Worm (Caenorhabditis elegans) whole organism, L4 larva: Measurements from ENCODE around the gene C34C12.9.

Experiments
- F10B5.3 ChIP-seq: sonication (generic microtip); optimal IDR thresholded peaks from 2 replicates; lab custom pipeline; 2016; ENCODE audit warnings: mild to moderate bottlenecking, missing genetic modification characterization, missing compliant biosample characterization
- F26F4.8 ChIP-seq: fragments of 200-800 bp; sonication (Bioruptor generic); conservative IDR thresholded peaks from 2 replicates; pipeline ENCODE4 v1.3.6; 2022; ENCODE audit warnings: missing genetic modification characterization, missing compliant biosample characterization
- F44E2.7 ChIP-seq: fragments of 200-800 bp; sonication (Bioruptor generic); IDR thresholded peaks from 2 replicates; pipeline ENCODE4 v2.1.2; 2022; ENCODE audit warnings: missing genetic modification characterization, missing compliant biosample characterization
- F49E8.2 ChIP-seq: sonication (generic microtip); optimal IDR thresholded peaks from 2 replicates; lab custom pipeline; 2016; ENCODE audit warnings: missing compliant biosample characterization, mild to moderate bottlenecking, missing genetic modification characterization, borderline replicate concordance
- T20F7.1 ChIP-seq: fragments of 200-800 bp; sonication (Bioruptor generic); optimal IDR thresholded peaks from 2 replicates; lab custom pipeline; 2018; ENCODE audit warnings: mild to moderate bottlenecking, missing genetic modification characterization, missing compliant biosample characterization
- Y5F2A.4 ChIP-seq: fragments of 200-800 bp; sonication (Bioruptor generic); optimal IDR thresholded peaks from 2 replicates; lab custom pipeline; 2018; ENCODE audit warnings: mild to moderate bottlenecking, missing genetic modification characterization, missing compliant biosample characterization
- aly-2 ChIP-seq: sonication (generic microtip); optimal IDR thresholded peaks from 2 replicates; lab custom pipeline; 2018; ENCODE audit warnings: missing biosample characterization, missing genetic modification characterization
- ama-1 ChIP-seq: fragments of 150-350 bp; optimal IDR thresholded peaks from 2 replicates; lab custom pipeline; 2014; ENCODE audit warnings: inconsistent platforms, mixed read lengths
- attf-4 ChIP-seq: sonication (generic microtip); optimal IDR thresholded peaks from 3 replicates; lab custom pipeline; 2017; ENCODE audit warnings: missing biosample characterization, missing genetic modification characterization
- ceh-20 ChIP-seq: fragments of 200-800 bp; sonication (Bioruptor generic); IDR thresholded peaks from 2 replicates; pipeline ENCODE4 v1.3.6; 2022; ENCODE audit warnings: missing genetic modification reagents, missing genetic modification characterization, missing compliant biosample characterization
- ceh-28 ChIP-seq: fragments of 150-350 bp; optimal IDR thresholded peaks from 2 replicates; lab custom pipeline; 2014; ENCODE audit warnings: missing biosample characterization, missing genetic modification reagents, missing genetic modification characterization
- ceh-44 ChIP-seq: fragments of 200-800 bp; sonication (Bioruptor generic); IDR thresholded peaks from 2 replicates; pipeline ENCODE4 v1.3.6; 2022; ENCODE audit warnings: missing genetic modification reagents, missing genetic modification characterization, missing compliant biosample characterization
- cey-2 ChIP-seq: sonication (generic microtip); optimal IDR thresholded peaks from 3 replicates; lab custom pipeline; 2017; ENCODE audit warnings: missing genetic modification characterization, mild to moderate bottlenecking, missing compliant biosample characterization, antibody characterized with exemption, borderline replicate concordance; ENCODE audit not compliant: insufficient read depth
- daf-16 ChIP-seq, 3 experiments: sonication (generic microtip); optimal IDR thresholded peaks; 2 replicates each; lab custom pipeline; 2016 to 2017; ENCODE audit warnings: missing genetic modification characterization in 3 of 3, missing genetic modification reagents in 3 of 3, mild to moderate bottlenecking in 2 of 3, missing compliant biosample characterization in 2 of 3, missing biosample characterization in 1 of 3, moderate library complexity in 1 of 3
- daf-8 ChIP-seq: fragments of 200-800 bp; sonication (Bioruptor generic); IDR thresholded peaks from 2 replicates; pipeline ENCODE4 v1.3.6; 2022; ENCODE audit warnings: missing genetic modification characterization, missing compliant biosample characterization
- dmd-6 ChIP-seq: fragments of 200-800 bp; sonication (Bioruptor generic); IDR thresholded peaks from 2 replicates; pipeline ENCODE4 v1.3.6; 2022; ENCODE audit warnings: missing genetic modification reagents, missing genetic modification characterization, missing compliant biosample characterization
- dmd-8 ChIP-seq: fragments of 200-800 bp; sonication (Bioruptor generic); IDR thresholded peaks from 2 replicates; pipeline ENCODE4 v1.3.6; 2022; ENCODE audit warnings: missing genetic modification characterization, missing compliant biosample characterization
- dmd-9 ChIP-seq: fragments of 200-800 bp; sonication (Bioruptor generic); IDR thresholded peaks from 2 replicates; pipeline ENCODE4 v1.3.6; 2022; ENCODE audit warnings: missing genetic modification reagents, missing genetic modification characterization, missing compliant biosample characterization
- dve-1 ChIP-seq: sonication (generic microtip); optimal IDR thresholded peaks from 2 replicates; lab custom pipeline; 2017; ENCODE audit warnings: antibody characterized with exemption, mild to moderate bottlenecking, missing genetic modification characterization, missing compliant biosample characterization; ENCODE audit not compliant: insufficient read depth
- fkh-10 ChIP-seq: fragments of 150-350 bp; optimal IDR thresholded peaks from 2 replicates; lab custom pipeline; 2014; ENCODE audit warnings: missing biosample characterization, missing genetic modification reagents, missing genetic modification characterization
- gei-8 ChIP-seq: fragments of 200-800 bp; sonication (Bioruptor generic); optimal IDR thresholded peaks from 2 replicates; lab custom pipeline; 2018; ENCODE audit warnings: mild to moderate bottlenecking, missing genetic modification characterization, missing compliant biosample characterization
- hlh-30 ChIP-seq: sonication (generic microtip); optimal IDR thresholded peaks from 2 replicates; lab custom pipeline; 2017; ENCODE audit warnings: antibody characterized with exemption, mild to moderate bottlenecking, missing genetic modification characterization, missing compliant biosample characterization; ENCODE audit not compliant: insufficient read depth
- hmg-1.1 ChIP-seq: fragments of 200-800 bp; sonication (Bioruptor generic); IDR thresholded peaks from 2 replicates; pipeline ENCODE4 v1.3.6; 2022; ENCODE audit warnings: missing genetic modification reagents, missing genetic modification characterization, missing compliant biosample characterization
- jun-1 ChIP-seq: fragments of 150-350 bp; optimal IDR thresholded peaks from 2 replicates; lab custom pipeline; 2014; ENCODE audit warnings: missing biosample characterization, missing genetic modification reagents, missing genetic modification characterization
- lim-7 ChIP-seq: fragments of 200-800 bp; sonication (Bioruptor generic); IDR thresholded peaks from 2 replicates; pipeline ENCODE4 v1.3.6; 2022; ENCODE audit warnings: missing genetic modification characterization, missing compliant biosample characterization
- lin-1 ChIP-seq: fragments of 200-800 bp; sonication (Bioruptor generic); IDR thresholded peaks from 2 replicates; pipeline ENCODE4 v1.3.6; 2022; ENCODE audit warnings: missing genetic modification reagents, missing genetic modification characterization, missing compliant biosample characterization
- lin-13 ChIP-seq: fragments of 150-350 bp; optimal IDR thresholded peaks from 2 replicates; lab custom pipeline; 2014; ENCODE audit warnings: missing biosample characterization, missing genetic modification reagents, missing genetic modification characterization
- lin-15B ChIP-seq: fragments of 150-350 bp; sonication (generic microtip); optimal IDR thresholded peaks from 3 replicates; lab custom pipeline; 2014; ENCODE audit warnings: missing biosample characterization, missing genetic modification characterization
- lin-39 ChIP-seq: fragments of 150-350 bp; optimal IDR thresholded peaks from 2 replicates; lab custom pipeline; 2014; ENCODE audit warnings: missing biosample characterization, missing genetic modification reagents, missing genetic modification characterization
- lsy-2 ChIP-seq, 2 experiments: fragments of 150-350 bp in 1 of 2; sonication (generic microtip) in 1 of 2; optimal IDR thresholded peaks; 2 replicates each; lab custom pipeline; 2014 to 2017; ENCODE audit warnings: missing biosample characterization in 2 of 2, missing genetic modification characterization in 2 of 2
- madf-9 ChIP-seq: fragments of 200-800 bp; sonication (Bioruptor generic); conservative IDR thresholded peaks from 2 replicates; pipeline ENCODE4 v1.3.6; 2022; ENCODE audit warnings: missing genetic modification reagents, missing genetic modification characterization, missing compliant biosample characterization
- mdl-1 ChIP-seq, 2 experiments: fragments of 150-350 bp in 1 of 2; sonication (generic microtip) in 1 of 2; optimal IDR thresholded peaks; 2 replicates each; lab custom pipeline; 2014 to 2017; ENCODE audit warnings: missing biosample characterization in 2 of 2, missing genetic modification characterization in 2 of 2
- mes-2 ChIP-seq: sonication (generic microtip); optimal IDR thresholded peaks from 2 replicates; lab custom pipeline; 2016; ENCODE audit warnings: missing genotype, mild to moderate bottlenecking, missing genetic modification characterization, missing compliant biosample characterization; ENCODE audit not compliant: poor library complexity, severe bottlenecking
- mxl-3 ChIP-seq: fragments of 200-800 bp; sonication (Bioruptor generic); optimal IDR thresholded peaks from 2 replicates; lab custom pipeline; 2018; ENCODE audit warnings: mild to moderate bottlenecking, missing genetic modification characterization, missing compliant biosample characterization
- nhr-102 ChIP-seq: sonication (generic microtip); optimal IDR thresholded peaks from 2 replicates; lab custom pipeline; 2016; ENCODE audit warnings: mild to moderate bottlenecking, missing genetic modification characterization, moderate library complexity, missing compliant biosample characterization
- nhr-111 ChIP-seq: fragments of 200-800 bp; sonication (Bioruptor generic); optimal IDR thresholded peaks from 2 replicates; lab custom pipeline; 2018; ENCODE audit warnings: mild to moderate bottlenecking, missing genetic modification characterization, missing compliant biosample characterization
- nhr-41 ChIP-seq: fragments of 200-800 bp; sonication (Bioruptor generic); IDR thresholded peaks from 2 replicates; pipeline ENCODE4 v1.3.6; 2022; ENCODE audit warnings: missing genetic modification reagents, missing genetic modification characterization, missing compliant biosample characterization
- pha-4 ChIP-seq, 2 experiments: fragments of 150-350 bp in 1 of 2; fragments of 200-800 bp in 1 of 2; sonication (Bioruptor generic) in 1 of 2; IDR thresholded peaks in 1 of 2; optimal IDR thresholded peaks in 1 of 2; 2 replicates each; pipeline versions ENCODE4 v1.3.6 to Lab custom; 2014 to 2022; ENCODE audit warnings: missing genetic modification characterization in 2 of 2, missing genetic modification reagents in 2 of 2, missing biosample characterization in 1 of 2, missing compliant biosample characterization in 1 of 2
- php-3 ChIP-seq: fragments of 200-800 bp; sonication (Bioruptor generic); IDR thresholded peaks from 2 replicates; pipeline ENCODE4 v1.3.6; 2022; ENCODE audit warnings: missing genetic modification reagents, missing genetic modification characterization, missing compliant biosample characterization
- rbr-2 ChIP-seq: sonication (generic microtip); optimal IDR thresholded peaks from 2 replicates; lab custom pipeline; 2016; ENCODE audit warnings: missing genotype, missing genetic modification characterization, missing compliant biosample characterization
- saeg-2 ChIP-seq: fragments of 200-800 bp; sonication (Bioruptor generic); IDR thresholded peaks from 2 replicates; pipeline ENCODE4 v1.3.6; 2022; ENCODE audit warnings: missing genetic modification reagents, missing genetic modification characterization, missing compliant biosample characterization
- set-16 ChIP-seq: fragments of 200-800 bp; sonication (Bioruptor generic); IDR thresholded peaks from 2 replicates; pipeline ENCODE4 v1.3.6; 2022; ENCODE audit warnings: missing genetic modification reagents, missing genetic modification characterization, missing compliant biosample characterization
- snpc-4 ChIP-seq: fragments of 150-350 bp; optimal IDR thresholded peaks from 2 replicates; lab custom pipeline; 2014; ENCODE audit warnings: missing biosample characterization, missing genetic modification characterization
- spr-3 ChIP-seq: fragments of 200-800 bp; sonication (Bioruptor generic); optimal IDR thresholded peaks from 2 replicates; lab custom pipeline; 2018; ENCODE audit warnings: mild to moderate bottlenecking, missing genetic modification characterization, missing compliant biosample characterization
- tra-1 ChIP-seq: fragments of 200-800 bp; sonication (Bioruptor generic); IDR thresholded peaks from 2 replicates; pipeline ENCODE4 v1.3.6; 2022; ENCODE audit warnings: missing genetic modification reagents, missing genetic modification characterization, missing compliant biosample characterization
- unc-39 ChIP-seq: sonication (generic microtip); optimal IDR thresholded peaks from 2 replicates; lab custom pipeline; 2017; ENCODE audit warnings: missing biosample characterization, missing genetic modification characterization
- vab-7 ChIP-seq: fragments of 200-800 bp; sonication (Bioruptor generic); IDR thresholded peaks from 2 replicates; pipeline ENCODE4 v1.3.6; 2022; ENCODE audit warnings: missing genetic modification reagents, missing genetic modification characterization, missing compliant biosample characterization
- zfp-2 ChIP-seq: sonication (generic microtip); optimal IDR thresholded peaks from 2 replicates; lab custom pipeline; 2016; ENCODE audit warnings: mild to moderate bottlenecking, missing genetic modification characterization, missing compliant biosample characterization
- zip-2 ChIP-seq: fragments of 150-350 bp; optimal IDR thresholded peaks from 2 replicates; lab custom pipeline; 2014; ENCODE audit warnings: missing biosample characterization, missing genetic modification characterization

Gene C34C12.9

ce11 chrIII:3456226-3456625 is 19.1 kb downstream of the C34C12.9 start (continued):
- TF ChIP-seq tra-1 (GFP tag; lab: Robert Waterston, UW) (peak; percentile 95), ceh-28 (tag; lab: Kevin White, UChicago) (no peak), pha-4 (GFP tag; IDR thresholded peaks at IDR 0.05; lab: Robert Waterston, UW) (peak; percentile 96), pha-4 (tag; optimal IDR thresholded peaks at IDR 0.05; lab: Kevin White, UChicago) (peak; percentile 15), nhr-102 (tag; lab: Kevin White, UChicago) (peak; percentile 97), gei-8 (GFP tag; lab: Kevin White, UChicago) (peak; percentile 15), vab-7 (GFP tag; lab: Robert Waterston, UW) (peak; percentile 87), rbr-2 (peak; percentile 99), lin-13 (peak; percentile 98), spr-3 (GFP tag; lab: Kevin White, UChicago) (peak; percentile 87), fkh-10 (GFP tag; lab: Kevin White, UChicago) (peak; percentile 96), attf-4 (no peak), mes-2 (tag; lab: Kevin White, UChicago) (peak; percentile 98), Y5F2A.4 (peak; percentile 61), lin-1 (GFP tag; lab: Robert Waterston, UW) (peak; percentile 91), nhr-111 (GFP tag; lab: Kevin White, UChicago) (no peak), lsy-2 (tag; optimal IDR thresholded peaks at IDR 0.05; lab: Kevin White, UChicago) (peak; percentile 98 to 100), F44E2.7 (GFP tag; lab: Robert Waterston, UW) (no peak), php-3 (peak; percentile 86), dmd-8 (GFP tag; lab: Robert Waterston, UW) (no peak), mdl-1 (tag; optimal IDR thresholded peaks at IDR 0.05; lab: Kevin White, UChicago) (peak; percentile 57 to 89), nhr-41 (GFP tag; lab: Robert Waterston, UW) (0 out of 2 replicates have a peak, but pooled peaks have one; percentile 15), jun-1 (tag; lab: Kevin White, UChicago) (peak; percentile 95), lin-39 (tag; lab: Kevin White, UChicago) (peak; percentile 73), hmg-1.1 (GFP tag; lab: Robert Waterston, UW) (peak; percentile 99), unc-39 (tag; lab: Kevin White, UChicago) (no peak), cey-2 (tag; lab: Kevin White, UChicago) (no peak), dmd-9 (GFP tag; lab: Robert Waterston, UW) (peak; percentile 97), T20F7.1 (GFP tag; lab: Kevin White, UChicago) (peak; percentile 95), dmd-6 (GFP tag; lab: Robert Waterston, UW) (peak; percentile 98), ceh-44 (peak; percentile 53; the same call in 1 of the 2 replicates), ama-1 (peak; percentile 60), lim-7 (GFP tag; lab: Robert Waterston, UW) (no peak), zfp-2 (tag; lab: Kevin White, UChicago) (peak; percentile 91), F10B5.3 (tag; lab: Kevin White, UChicago) (peak; percentile 18), mxl-3 (GFP tag; lab: Kevin White, UChicago) (peak; percentile 87), madf-9 (peak; percentile 98), daf-16 (GFP tag; optimal IDR thresholded peaks at IDR 0.05; lab: Kevin White, UChicago) (peak; percentile 52 to 90), daf-16 (tag; optimal IDR thresholded peaks at IDR 0.05; lab: Kevin White, UChicago) (peak; percentile 94), aly-2 (tag; lab: Kevin White, UChicago) (no peak), hlh-30 (peak; percentile 95), snpc-4 (tag; lab: Kevin White, UChicago) (no peak), daf-8 (GFP tag; lab: Robert Waterston, UW) (no peak), set-16 (GFP tag; lab: Robert Waterston, UW) (0 out of 2 replicates have a peak, but pooled peaks have one; percentile 7), F26F4.8 (GFP tag; lab: Robert Waterston, UW) (no peak), dve-1 (tag; lab: Kevin White, UChicago) (peak; percentile 100), F49E8.2 (tag; lab: Kevin White, UChicago) (peak; percentile 8), saeg-2 (peak; percentile 90), lin-15B (peak; percentile 92), ceh-20 (GFP tag; lab: Robert Waterston, UW) (peak; percentile 98), zip-2 (peak; percentile 89)
